Fruit fly (Drosophila melanogaster) whole organism, pupa: ENCODE measurements around the gene Scox.
A peak's percentile ranks its signal among the peaks of the same experiment; 100 is the strongest.

Experiments used
- CG12605 ChIP-seq: fragments of 200-800 bp; sonication (Bioruptor generic); IDR thresholded peaks from 2 replicates; pipeline ENCODE4 v1.3.6; 2022; ENCODE audit warnings: missing biosample characterization, missing genetic modification characterization
- CG17806 ChIP-seq: fragments of 200-800 bp; sonication (Bioruptor generic); optimal IDR thresholded peaks from 2 replicates; lab custom pipeline; 2018; ENCODE audit warnings: missing biosample characterization, mild to moderate bottlenecking, missing genetic modification characterization, moderate library complexity
- CG8301 ChIP-seq: fragments of 200-800 bp; sonication (Bioruptor generic); optimal IDR thresholded peaks from 2 replicates; lab custom pipeline; 2018; ENCODE audit warnings: missing biosample characterization, mild to moderate bottlenecking, missing genetic modification characterization
- EcR ChIP-seq: fragments of 200-800 bp; sonication (Bioruptor generic); optimal IDR thresholded peaks from 3 replicates; lab custom pipeline; 2019; ENCODE audit warnings: missing biosample characterization, missing genetic modification characterization, mild to moderate bottlenecking, moderate library complexity, missing genetic modification reagents
- Pif1A ChIP-seq: fragments of 200-800 bp; sonication (Bioruptor generic); optimal IDR thresholded peaks from 3 replicates; lab custom pipeline; 2016; ENCODE audit warnings: missing biosample characterization, missing genetic modification characterization
- rn ChIP-seq: fragments of 200-800 bp; sonication (Bioruptor generic); IDR thresholded peaks from 2 replicates; pipeline ENCODE4 v1.3.6; 2022; ENCODE audit warnings: missing biosample characterization, missing genetic modification characterization

DNA sequence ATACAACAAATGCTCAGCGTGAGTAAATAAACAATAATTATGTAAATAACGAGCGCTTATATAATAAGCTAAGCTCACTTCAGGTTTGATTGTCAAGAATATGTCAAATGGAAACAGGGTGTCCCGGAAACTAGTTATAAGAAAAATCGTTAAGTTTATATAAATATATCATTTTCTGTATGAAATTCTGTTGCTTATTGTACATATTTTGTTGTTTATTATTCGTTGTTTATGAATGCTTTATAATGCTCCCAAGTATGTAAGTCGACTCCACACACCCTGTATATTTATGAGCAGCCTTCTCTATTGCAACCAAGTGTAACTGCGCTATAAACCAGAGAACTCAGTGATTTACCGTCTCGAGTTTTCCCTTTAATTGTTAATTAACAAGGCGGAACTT is 38.2 kb downstream of the Scox start:
- TF ChIP-seq Pif1A (GFP tag; lab: Kevin White, UChicago), result no peak
- TF ChIP-seq rn (GFP tag; lab: Robert Waterston, UW), result no peak
- no peak for TF ChIP-seq CG17806 (tag; lab: Kevin White, UChicago)
- TF ChIP-seq CG12605 (GFP tag; lab: Robert Waterston, UW), result peak; percentile 57; the same call in 1 of the 2 replicates
- no peak for TF ChIP-seq EcR (GFP tag; lab: Kevin White, UChicago)
- TF ChIP-seq CG8301, result no peak
